Worm (Caenorhabditis elegans) whole organism, late embryonic: ENCODE data around the gene srx-23.

Experiments
- C08G9.2 ChIP-seq: sonication (generic microtip); optimal IDR thresholded peaks from 2 replicates; lab custom pipeline; 2016; ENCODE audit warnings: mild to moderate bottlenecking, missing genetic modification characterization, moderate library complexity, missing compliant biosample characterization
- F13H6.1 ChIP-seq: sonication (generic microtip); optimal IDR thresholded peaks from 2 replicates; lab custom pipeline; 2016; ENCODE audit warnings: missing genetic modification characterization, missing compliant biosample characterization
- K09A11.1 ChIP-seq: sonication (generic microtip); optimal IDR thresholded peaks from 2 replicates; lab custom pipeline; 2017; ENCODE audit warnings: antibody characterized with exemption, mild to moderate bottlenecking, missing genetic modification characterization, missing compliant biosample characterization; ENCODE audit not compliant: insufficient read depth
- T23F11.4 ChIP-seq: fragments of 200-800 bp; sonication (Bioruptor generic); optimal IDR thresholded peaks from 2 replicates; lab custom pipeline; 2018; ENCODE audit warnings: mild to moderate bottlenecking, missing genetic modification characterization, missing compliant biosample characterization
- ama-1 ChIP-seq: fragments of 150-350 bp; optimal IDR thresholded peaks from 2 replicates; lab custom pipeline; 2014
- ceh-18 ChIP-seq: sonication (generic microtip); optimal IDR thresholded peaks from 2 replicates; lab custom pipeline; 2016; ENCODE audit warnings: missing genetic modification characterization, missing compliant biosample characterization
- ceh-2 ChIP-seq: sonication (generic microtip); optimal IDR thresholded peaks from 2 replicates; lab custom pipeline; 2016; ENCODE audit warnings: missing genotype, missing genetic modification characterization, missing compliant biosample characterization
- ceh-22 ChIP-seq: sonication (generic microtip); optimal IDR thresholded peaks from 2 replicates; lab custom pipeline; 2017; ENCODE audit warnings: missing biosample characterization, missing genetic modification characterization
- ceh-34 ChIP-seq: sonication (generic microtip); optimal IDR thresholded peaks from 2 replicates; lab custom pipeline; 2016; ENCODE audit warnings: mild to moderate bottlenecking, missing genetic modification characterization, missing compliant biosample characterization
- ceh-9 ChIP-seq: sonication (generic microtip); optimal IDR thresholded peaks from 2 replicates; lab custom pipeline; 2016; ENCODE audit warnings: mild to moderate bottlenecking, missing genetic modification characterization, inconsistent platforms, missing compliant biosample characterization
- dmd-4 ChIP-seq: sonication (generic microtip); optimal IDR thresholded peaks from 2 replicates; lab custom pipeline; 2016; ENCODE audit warnings: borderline replicate concordance, missing genetic modification characterization, missing compliant biosample characterization
- dve-1 ChIP-seq: sonication (generic microtip); optimal IDR thresholded peaks from 2 replicates; lab custom pipeline; 2017; ENCODE audit warnings: antibody characterized with exemption, mild to moderate bottlenecking, missing genetic modification characterization, missing compliant biosample characterization
- elt-4 ChIP-seq: sonication (generic microtip); optimal IDR thresholded peaks from 2 replicates; lab custom pipeline; 2016; ENCODE audit warnings: missing genetic modification characterization, missing compliant biosample characterization
- ets-4 ChIP-seq: sonication (generic microtip); optimal IDR thresholded peaks from 2 replicates; lab custom pipeline; 2016; ENCODE audit warnings: missing genetic modification characterization, missing compliant biosample characterization
- eyg-1 ChIP-seq: sonication (generic microtip); optimal IDR thresholded peaks from 2 replicates; lab custom pipeline; 2016; ENCODE audit warnings: missing genotype, missing genetic modification characterization, missing compliant biosample characterization
- fax-1 ChIP-seq: sonication (generic microtip); optimal IDR thresholded peaks from 2 replicates; lab custom pipeline; 2016; ENCODE audit warnings: missing genotype, missing genetic modification characterization, missing compliant biosample characterization
- fkh-10 ChIP-seq: fragments of 150-350 bp; optimal IDR thresholded peaks from 2 replicates; lab custom pipeline; 2014; ENCODE audit warnings: missing biosample characterization, missing genetic modification reagents, missing genetic modification characterization
- fkh-6 ChIP-seq: sonication (generic microtip); optimal IDR thresholded peaks from 2 replicates; lab custom pipeline; 2016; ENCODE audit warnings: missing genetic modification characterization, missing compliant biosample characterization
- hlh-15 ChIP-seq: sonication (generic microtip); optimal IDR thresholded peaks from 2 replicates; lab custom pipeline; 2016; ENCODE audit warnings: missing genetic modification characterization, missing compliant biosample characterization
- hlh-30 ChIP-seq: sonication (generic microtip); optimal IDR thresholded peaks from 2 replicates; lab custom pipeline; 2017; ENCODE audit warnings: antibody characterized with exemption, missing genetic modification characterization, missing compliant biosample characterization; ENCODE audit not compliant: insufficient read depth
- hlh-8 ChIP-seq: sonication (generic microtip); optimal IDR thresholded peaks from 2 replicates; lab custom pipeline; 2016; ENCODE audit warnings: missing genotype, missing genetic modification characterization, missing compliant biosample characterization
- lin-11 ChIP-seq: fragments of 200-800 bp; sonication (Bioruptor generic); optimal IDR thresholded peaks from 2 replicates; lab custom pipeline; 2018; ENCODE audit warnings: mild to moderate bottlenecking, missing genetic modification characterization, missing compliant biosample characterization
- nfya-1 ChIP-seq: sonication (generic microtip); optimal IDR thresholded peaks from 2 replicates; lab custom pipeline; 2017; ENCODE audit warnings: missing genetic modification characterization, mild to moderate bottlenecking, missing compliant biosample characterization, antibody characterized with exemption, moderate library complexity
- nhr-11 ChIP-seq: fragments of 150-350 bp; optimal IDR thresholded peaks from 2 replicates; lab custom pipeline; 2014; ENCODE audit warnings: missing biosample characterization, missing genetic modification characterization
- nhr-232 ChIP-seq: sonication (generic microtip); optimal IDR thresholded peaks from 2 replicates; lab custom pipeline; 2016; ENCODE audit warnings: missing genetic modification characterization, missing compliant biosample characterization
- odd-2 ChIP-seq: sonication (generic microtip); optimal IDR thresholded peaks from 2 replicates; lab custom pipeline; 2017; ENCODE audit warnings: antibody characterized with exemption, mild to moderate bottlenecking, missing genetic modification characterization, missing compliant biosample characterization
- pag-3 ChIP-seq: sonication (generic microtip); optimal IDR thresholded peaks from 2 replicates; lab custom pipeline; 2016; ENCODE audit warnings: missing compliant biosample characterization, missing genetic modification characterization, borderline replicate concordance
- pat-9 ChIP-seq: fragments of 200-800 bp; sonication (Bioruptor generic); optimal IDR thresholded peaks from 2 replicates; lab custom pipeline; 2018; ENCODE audit warnings: mild to moderate bottlenecking, missing genetic modification characterization, moderate library complexity, missing compliant biosample characterization
- pha-4 ChIP-seq: fragments of 150-350 bp; optimal IDR thresholded peaks from 2 replicates; lab custom pipeline; 2018; ENCODE audit warnings: missing biosample characterization, missing genetic modification reagents, missing genetic modification characterization
- pros-1 ChIP-seq: fragments of 150-350 bp; optimal IDR thresholded peaks from 2 replicates; lab custom pipeline; 2014; ENCODE audit warnings: missing biosample characterization, missing genetic modification reagents, missing genetic modification characterization
- rnt-1 ChIP-seq: sonication (generic microtip); optimal IDR thresholded peaks from 2 replicates; lab custom pipeline; 2016; ENCODE audit warnings: missing genetic modification characterization, missing compliant biosample characterization
- sdc-2 ChIP-seq: sonication (generic microtip); optimal IDR thresholded peaks from 2 replicates; lab custom pipeline; 2016; ENCODE audit warnings: missing genotype, missing genetic modification characterization, missing compliant biosample characterization
- sox-2 ChIP-seq: fragments of 200-800 bp; sonication (Bioruptor generic); IDR thresholded peaks from 2 replicates; pipeline ENCODE4 v1.3.6; 2022; ENCODE audit warnings: missing genetic modification reagents, missing genetic modification characterization, missing compliant biosample characterization
- sox-4 ChIP-seq: sonication (generic microtip); optimal IDR thresholded peaks from 2 replicates; lab custom pipeline; 2017; ENCODE audit warnings: mild to moderate bottlenecking, missing genetic modification characterization, inconsistent platforms, missing compliant biosample characterization
- ttx-3 ChIP-seq: sonication (generic microtip); optimal IDR thresholded peaks from 2 replicates; lab custom pipeline; 2016; ENCODE audit warnings: missing genetic modification reagents, missing genetic modification characterization, missing compliant biosample characterization
- unc-42 ChIP-seq: sonication (generic microtip); optimal IDR thresholded peaks from 2 replicates; lab custom pipeline; 2016; ENCODE audit warnings: missing genotype, missing genetic modification characterization, missing compliant biosample characterization
- ztf-16 ChIP-seq: sonication (generic microtip); optimal IDR thresholded peaks from 2 replicates; lab custom pipeline; 2017; ENCODE audit warnings: missing genetic modification characterization, missing compliant biosample characterization

Gene srx-23

ce11 chrV:699051-699450 lies 16.9 kb downstream of the srx-23 start:
- TF ChIP-seq dmd-4 (tag; lab: Kevin White, UChicago) (no peak), ets-4 (tag; lab: Kevin White, UChicago) (no peak), fkh-10 (GFP tag; lab: Kevin White, UChicago) (no peak), nhr-11 (tag; lab: Kevin White, UChicago) (no peak), ceh-2 (tag; lab: Kevin White, UChicago) (no peak), rnt-1 (tag; lab: Kevin White, UChicago) (no peak), F13H6.1 (tag; lab: Kevin White, UChicago) (no peak)

DNA sequence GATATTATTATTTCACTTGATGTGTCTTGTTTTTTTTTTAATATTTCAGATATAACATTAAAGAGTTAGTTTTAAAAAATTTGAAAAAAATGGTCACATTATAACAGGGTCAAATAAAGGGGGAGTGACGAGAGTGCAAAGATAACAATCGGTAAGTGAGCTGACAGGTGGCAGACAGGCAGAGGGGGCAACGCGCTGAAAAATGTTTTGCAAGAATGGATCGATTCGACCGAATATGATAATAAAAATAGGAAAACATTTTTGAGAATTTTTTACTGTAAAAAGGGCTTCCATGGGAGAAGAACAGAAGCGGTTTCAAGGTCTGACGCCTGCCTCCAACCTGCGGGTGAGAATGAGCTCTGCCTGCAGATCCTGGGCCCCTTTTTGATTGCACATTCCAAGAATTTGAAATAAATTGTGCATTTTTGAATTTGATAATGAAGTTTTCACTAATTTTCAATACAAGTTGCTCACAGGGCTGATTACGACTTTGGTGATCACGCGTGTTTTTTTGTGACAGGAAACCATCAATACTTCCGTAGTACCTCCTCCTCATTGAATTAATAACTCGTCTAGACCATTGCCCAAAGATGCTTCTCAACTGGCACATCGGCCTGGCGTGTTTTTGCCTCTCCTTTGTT lies 17.5 kb downstream of the srx-23 start, which contains the start of the genes ugt-29 and srx-5:
ugt-29 (minus strand) TSS at position 101 of the 641 bp plus-strand sequence.
srx-5 (plus strand) TSS at position 591 of the 641 bp plus-strand sequence.
- TF ChIP-seq ceh-22 (tag; lab: Kevin White, UChicago) (no peak), hlh-30 (no peak), pag-3 (tag; lab: Kevin White, UChicago) (no peak), fax-1 (tag; lab: Kevin White, UChicago) (no peak), hlh-15 (tag; lab: Kevin White, UChicago) (no peak), sox-4 (tag; lab: Kevin White, UChicago) (no peak), T23F11.4 (GFP tag; lab: Kevin White, UChicago) (no peak), hlh-8 (tag; lab: Kevin White, UChicago) (no peak), nhr-232 (no peak), odd-2 (no peak), pha-4 (tag; lab: Kevin White, UChicago) (no peak), pros-1 (tag; lab: Kevin White, UChicago) (no peak), ceh-9 (tag; lab: Kevin White, UChicago) (no peak), dve-1 (tag; lab: Kevin White, UChicago) (no peak), sox-2 (no peak), C08G9.2 (no peak)

ce11 chrV:702260-702659 lies 20.1 kb downstream of the srx-23 start, which contains the start of gene srbc-37:
TSS of gene srbc-37 (plus strand) at chrV:702560.
- no peak for TF ChIP-seq dve-1 (tag; lab: Kevin White, UChicago)
- no peak for TF ChIP-seq sdc-2 (tag; lab: Kevin White, UChicago)
- TF ChIP-seq, all 69 proteins: peak for 0

DNA sequence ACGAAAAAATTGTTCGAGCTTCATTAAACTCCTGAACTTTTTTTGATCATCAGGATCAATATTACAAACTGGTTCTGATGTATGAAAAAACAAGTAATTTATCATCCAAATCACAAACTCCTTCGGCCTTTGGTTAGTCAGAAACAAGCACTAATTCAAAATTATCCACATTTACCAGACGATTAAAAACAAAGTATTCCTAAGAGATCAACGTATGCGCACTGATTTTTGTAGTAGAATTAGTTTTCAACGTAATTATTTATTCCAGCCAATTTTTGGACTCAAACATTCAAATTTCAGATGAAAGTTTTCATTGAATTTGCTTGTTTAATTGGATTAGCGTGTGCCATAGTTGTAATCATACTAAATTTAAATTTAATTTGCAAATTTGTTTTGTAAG lies 24.8 kb downstream of the srx-23 start, which contains the start of gene srbc-38:
srbc-38 (plus strand) TSS at position 301 of the 400 bp plus-strand sequence.
- TF ChIP-seq eyg-1 (tag; lab: Kevin White, UChicago) = no peak
- no peak for TF ChIP-seq elt-4
- no peak for TF ChIP-seq ttx-3
- TF ChIP-seq lin-11 (tag; lab: Kevin White, UChicago) = no peak
- TF ChIP-seq ceh-18 (tag; lab: Kevin White, UChicago) = no peak
- TF ChIP-seq ama-1 (lab: Kevin White, UChicago) = no peak
- TF ChIP-seq unc-42 (tag; lab: Kevin White, UChicago) = no peak
- TF ChIP-seq fkh-6 = no peak
- no peak for TF ChIP-seq dve-1 (tag; lab: Kevin White, UChicago)
- TF ChIP-seq odd-2 = no peak
- TF ChIP-seq ceh-34 (tag; lab: Kevin White, UChicago) = no peak
- no peak for TF ChIP-seq ztf-16
- no peak for TF ChIP-seq K09A11.1
- TF ChIP-seq pat-9 = no peak
- TF ChIP-seq ceh-9 (tag; lab: Kevin White, UChicago) = no peak
- no peak for TF ChIP-seq nhr-11 (tag; lab: Kevin White, UChicago)
- TF ChIP-seq nfya-1 = no peak
